Worm (Caenorhabditis elegans): Measurements from ENCODE around the gene Y105C5B.15.
A peak's percentile ranks its signal among the peaks of the same experiment; 100 is the strongest.

Gene Y105C5B.15

DNA sequence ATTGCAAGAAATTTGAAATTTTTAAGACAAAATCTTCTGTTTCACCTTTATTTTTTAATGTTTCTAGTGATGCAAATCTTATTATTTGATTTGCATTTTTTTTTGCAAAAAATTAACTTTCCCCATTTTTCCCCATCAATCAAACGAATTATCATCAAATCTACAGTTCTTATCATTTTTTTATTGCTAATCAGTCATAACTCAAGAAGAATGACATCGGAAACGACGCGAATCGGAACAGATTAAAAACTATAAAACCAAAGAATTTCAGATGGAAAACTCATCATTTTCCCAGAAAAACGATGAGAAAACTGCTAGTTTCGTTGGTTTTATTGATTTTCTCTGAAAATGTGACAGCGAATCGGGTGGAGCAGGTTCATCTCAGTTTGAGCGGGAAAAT is at the start of gene Y105C5B.15:
Gene Y105C5B.15, plus strand, starts transcription at position 297 of the 400 bp plus-strand sequence.
- TF ChIP-seq mdl-1 (tag; optimal IDR thresholded peaks at IDR 0.05) (no peak), elt-2 (tag; optimal IDR thresholded peaks at IDR 0.05) (peak; percentile 67), nhr-76 (tag; optimal IDR thresholded peaks at IDR 0.05) (no peak), skn-1 (tag; optimal IDR thresholded peaks at IDR 0.05) (no peak), egl-27 (tag; optimal IDR thresholded peaks at IDR 0.05) (no peak), ztf-4 (tag; optimal IDR thresholded peaks at IDR 0.05) (no peak)

- no peak for TF ChIP-seq ama-1 (optimal IDR thresholded peaks at IDR 0.05)
- TF ChIP-seq mdl-1 (tag; optimal IDR thresholded peaks at IDR 0.05), result no peak
- TF ChIP-seq elt-1 (tag; optimal IDR thresholded peaks at IDR 0.05), result no peak
- no peak for TF ChIP-seq R02D3.7 (tag; optimal IDR thresholded peaks at IDR 0.05)
- TF ChIP-seq pqm-1 (tag; optimal IDR thresholded peaks at IDR 0.05), result no peak
- no peak for TF ChIP-seq mml-1 (tag; optimal IDR thresholded peaks at IDR 0.05)
- no peak for TF ChIP-seq eor-1 (tag; optimal IDR thresholded peaks at IDR 0.05)
- TF ChIP-seq jun-1 (tag; optimal IDR thresholded peaks at IDR 0.05), result no peak
- no peak for TF ChIP-seq fos-1 (tag; optimal IDR thresholded peaks at IDR 0.05)
- TF ChIP-seq pha-4 (tag; optimal IDR thresholded peaks at IDR 0.05), result no peak
- no peak for TF ChIP-seq nhr-25 (tag; optimal IDR thresholded peaks at IDR 0.05)
- TF ChIP-seq lin-15B (tag; optimal IDR thresholded peaks at IDR 0.05), result no peak
- TF ChIP-seq lsy-12 (tag; optimal IDR thresholded peaks at IDR 0.05), result no peak
Observed at ce11 chrIV:15906059-15906632, 45.6 kb upstream of the Y105C5B.15 start, which contains the start of gene srv-15. TSS of gene srv-15 (plus strand) at chrIV:15906582.

DNA sequence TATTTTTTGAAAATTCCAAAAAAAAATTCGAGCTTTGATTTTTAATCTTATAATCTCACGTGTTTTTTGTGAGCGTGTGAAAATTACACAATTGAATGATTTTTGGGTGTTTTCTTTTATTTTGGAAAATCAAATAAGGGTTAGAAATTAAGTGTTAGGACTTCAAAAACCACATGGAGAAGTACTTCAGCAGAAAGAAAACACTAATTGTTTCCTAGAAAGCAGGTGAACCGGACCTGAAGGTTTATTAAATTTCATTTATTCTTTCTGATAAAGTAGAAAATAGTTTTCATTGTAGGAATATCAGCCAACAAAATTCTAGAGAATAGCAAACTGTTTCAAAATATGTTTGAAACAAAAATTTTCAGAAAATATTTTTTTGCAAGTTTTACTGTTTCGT is 43.5 kb upstream of the Y105C5B.15 start:
- TF ChIP-seq skn-1 (tag; optimal IDR thresholded peaks at IDR 0.05) (no peak), ceh-28 (tag; optimal IDR thresholded peaks at IDR 0.05) (no peak)

- TF ChIP-seq hmg-11 (tag; optimal IDR thresholded peaks at IDR 0.05), result no peak
- TF ChIP-seq nhr-237 (tag; optimal IDR thresholded peaks at IDR 0.05), result no peak
- no peak for TF ChIP-seq sea-2 (GFP tag; optimal IDR thresholded peaks at IDR 0.05)
- TF ChIP-seq ceh-9 (tag; optimal IDR thresholded peaks at IDR 0.05), result no peak
- TF ChIP-seq elt-2 (tag; optimal IDR thresholded peaks at IDR 0.05), result no peak
Observed at ce11 chrIV:15915061-15915460, 36.7 kb upstream of the Y105C5B.15 start.

DNA sequence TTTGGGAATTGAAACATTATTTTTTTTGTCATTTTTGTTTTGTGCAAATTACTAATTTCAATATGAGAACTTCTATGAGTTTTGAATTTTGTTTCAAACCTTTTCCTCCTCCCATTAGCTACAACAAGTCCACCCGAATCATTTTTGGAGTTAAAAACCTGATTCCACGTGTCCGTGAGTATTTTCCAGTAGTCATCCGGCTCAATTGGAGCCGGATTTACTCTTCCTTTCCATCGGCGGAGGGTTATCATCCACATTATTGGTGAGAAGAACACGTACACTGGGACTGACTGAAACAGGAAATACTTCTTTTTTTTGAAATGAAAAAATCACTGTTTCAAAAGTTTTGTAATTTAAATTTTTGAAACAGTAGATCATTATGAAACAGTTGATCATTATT is 28.7 kb upstream of the Y105C5B.15 start:
- no peak for TF ChIP-seq jun-1 (tag; optimal IDR thresholded peaks at IDR 0.05)
- no peak for TF ChIP-seq egl-27 (tag; optimal IDR thresholded peaks at IDR 0.05)
- no peak for TF ChIP-seq elt-3 (tag; optimal IDR thresholded peaks at IDR 0.05)
- no peak for TF ChIP-seq fos-1 (tag; optimal IDR thresholded peaks at IDR 0.05)
- TF ChIP-seq R02D3.7 (tag; optimal IDR thresholded peaks at IDR 0.05), result no peak
- TF ChIP-seq nhr-77 (tag; optimal IDR thresholded peaks at IDR 0.05), result no peak
- no peak for TF ChIP-seq unc-39 (tag; optimal IDR thresholded peaks at IDR 0.05)
- no peak for TF ChIP-seq lin-15B (tag; optimal IDR thresholded peaks at IDR 0.05)
- TF ChIP-seq ZK546.5 (tag; optimal IDR thresholded peaks at IDR 0.05), result no peak

DNA sequence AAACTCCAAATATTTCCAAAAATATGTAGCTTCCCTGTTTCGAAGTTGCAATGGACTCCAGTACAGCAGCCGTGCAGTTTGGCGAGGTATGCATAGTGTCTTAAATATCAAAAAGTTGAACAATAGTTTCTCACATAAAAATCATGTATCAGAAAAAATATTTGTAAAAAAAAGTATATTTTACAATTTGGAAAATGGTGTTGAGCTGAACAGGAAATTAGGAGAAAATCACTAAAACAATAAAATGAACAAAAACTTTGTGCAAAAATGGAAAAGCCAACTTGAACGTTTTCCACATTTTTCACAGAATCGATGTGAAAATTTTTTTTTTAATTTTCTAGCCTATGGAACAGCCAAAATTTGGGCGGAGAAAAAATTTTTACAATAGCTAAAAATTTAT is 25.0 kb upstream of the Y105C5B.15 start, which contains the start of gene Y105C5B.8:
Gene Y105C5B.8, minus strand, starts transcription at position 101 of the 400 bp plus-strand sequence.
- TF ChIP-seq pqm-1 (tag; optimal IDR thresholded peaks at IDR 0.05) (no peak), fkh-2 (tag; optimal IDR thresholded peaks at IDR 0.05) (no peak), mdl-1 (tag; optimal IDR thresholded peaks at IDR 0.05) (no peak), jun-1 (tag; optimal IDR thresholded peaks at IDR 0.05) (no peak), nhr-77 (tag; optimal IDR thresholded peaks at IDR 0.05) (no peak), nfya-1 (tag; optimal IDR thresholded peaks at IDR 0.05; ENCODE audit: insufficient read depth) (no peak), fkh-10 (GFP tag; optimal IDR thresholded peaks at IDR 0.05) (no peak), elt-3 (tag; optimal IDR thresholded peaks at IDR 0.05) (no peak), snpc-4 (tag; optimal IDR thresholded peaks at IDR 0.05) (no peak), aly-2 (tag; optimal IDR thresholded peaks at IDR 0.05) (no peak), fos-1 (tag; optimal IDR thresholded peaks at IDR 0.05) (no peak), skn-1 (tag; optimal IDR thresholded peaks at IDR 0.05) (no peak), lsy-12 (tag; optimal IDR thresholded peaks at IDR 0.05) (no peak), nhr-12 (tag; optimal IDR thresholded peaks at IDR 0.05) (no peak), elt-1 (tag; optimal IDR thresholded peaks at IDR 0.05) (no peak), hmg-11 (tag; optimal IDR thresholded peaks at IDR 0.05) (no peak), elt-2 (tag; optimal IDR thresholded peaks at IDR 0.05) (no peak), ceh-9 (tag; optimal IDR thresholded peaks at IDR 0.05) (no peak)
